Worm (Caenorhabditis elegans) whole organism, L3 larva: ENCODE results near the gene K02D10.2.

Experiments used
- R02D3.7 ChIP-seq: fragments of 150-350 bp; optimal IDR thresholded peaks from 2 replicates; lab custom pipeline; 2014; ENCODE audit warnings: missing biosample characterization, missing genetic modification characterization
- ZK546.5 ChIP-seq: sonication (generic microtip); optimal IDR thresholded peaks from 2 replicates; lab custom pipeline; 2017; ENCODE audit warnings: missing biosample characterization, missing genetic modification characterization
- aly-2 ChIP-seq: fragments of 150-350 bp; optimal IDR thresholded peaks from 2 replicates; lab custom pipeline; 2014; ENCODE audit warnings: missing biosample characterization, missing genetic modification characterization
- ama-1 ChIP-seq: fragments of 150-350 bp; optimal IDR thresholded peaks from 2 replicates; lab custom pipeline; 2018
- ceh-16 ChIP-seq: sonication (generic microtip); optimal IDR thresholded peaks from 2 replicates; lab custom pipeline; 2017; ENCODE audit warnings: missing biosample characterization, missing genetic modification characterization
- ceh-9 ChIP-seq: sonication (generic microtip); optimal IDR thresholded peaks from 2 replicates; lab custom pipeline; 2018; ENCODE audit warnings: missing biosample characterization, missing genetic modification characterization
- daf-12 ChIP-seq: fragments of 150-350 bp; optimal IDR thresholded peaks from 2 replicates; lab custom pipeline; 2014; ENCODE audit warnings: missing biosample characterization, missing genetic modification reagents, missing genetic modification characterization
- egl-27 ChIP-seq: sonication (generic microtip); optimal IDR thresholded peaks from 4 replicates; lab custom pipeline; 2017; ENCODE audit warnings: missing biosample characterization, missing genetic modification reagents, missing genetic modification characterization
- egl-5 ChIP-seq: fragments of 150-350 bp; optimal IDR thresholded peaks from 2 replicates; lab custom pipeline; 2017; ENCODE audit warnings: missing biosample characterization, missing genetic modification reagents, missing genetic modification characterization, inconsistent platforms
- elt-1 ChIP-seq: fragments of 150-350 bp; optimal IDR thresholded peaks from 2 replicates; lab custom pipeline; 2014; ENCODE audit warnings: missing biosample characterization, missing genetic modification characterization
- elt-2 ChIP-seq: sonication (generic microtip); optimal IDR thresholded peaks from 2 replicates; lab custom pipeline; 2016; ENCODE audit warnings: missing genetic modification reagents, mild to moderate bottlenecking, missing genetic modification characterization, missing compliant biosample characterization
- elt-3 ChIP-seq, 3 experiments: fragments of 150-350 bp in 1 of 3; sonication (generic microtip) in 2 of 3; optimal IDR thresholded peaks; 2 replicates in 2 of 3; 4 replicates in 1 of 3; lab custom pipeline; 2014 to 2017; ENCODE audit warnings: missing biosample characterization in 3 of 3, missing genetic modification characterization in 3 of 3
- fkh-2 ChIP-seq: fragments of 150-350 bp; optimal IDR thresholded peaks from 2 replicates; lab custom pipeline; 2014; ENCODE audit warnings: missing biosample characterization, missing genetic modification reagents, missing genetic modification characterization
- hmg-11 ChIP-seq: sonication (generic microtip); optimal IDR thresholded peaks from 2 replicates; lab custom pipeline; 2016; ENCODE audit warnings: missing genetic modification characterization, missing compliant biosample characterization
- jun-1 ChIP-seq: fragments of 150-350 bp; optimal IDR thresholded peaks from 2 replicates; lab custom pipeline; 2014; ENCODE audit warnings: missing biosample characterization, missing genetic modification reagents, missing genetic modification characterization
- lin-15B ChIP-seq: fragments of 150-350 bp; optimal IDR thresholded peaks from 2 replicates; lab custom pipeline; 2014; ENCODE audit warnings: missing biosample characterization, missing genetic modification characterization
- lin-39 ChIP-seq: fragments of 150-350 bp; optimal IDR thresholded peaks from 2 replicates; lab custom pipeline; 2018; ENCODE audit warnings: missing biosample characterization, missing genetic modification reagents, missing genetic modification characterization
- lsy-12 ChIP-seq: sonication (generic microtip); optimal IDR thresholded peaks from 2 replicates; lab custom pipeline; 2016; ENCODE audit warnings: mild to moderate bottlenecking, missing genetic modification characterization, missing compliant biosample characterization
- mdl-1 ChIP-seq: fragments of 150-350 bp; optimal IDR thresholded peaks from 2 replicates; lab custom pipeline; 2014; ENCODE audit warnings: missing biosample characterization, missing genetic modification characterization
- nfya-1 ChIP-seq: sonication (generic microtip); optimal IDR thresholded peaks from 2 replicates; lab custom pipeline; 2017; ENCODE audit warnings: missing genetic modification characterization, mild to moderate bottlenecking, missing compliant biosample characterization, antibody characterized with exemption, moderate library complexity; ENCODE audit not compliant: insufficient read depth
- nhr-11 ChIP-seq: fragments of 150-350 bp; optimal IDR thresholded peaks from 2 replicates; lab custom pipeline; 2014; ENCODE audit warnings: missing biosample characterization, missing genetic modification characterization
- nhr-12 ChIP-seq: fragments of 150-350 bp; optimal IDR thresholded peaks from 2 replicates; lab custom pipeline; 2014; ENCODE audit warnings: missing biosample characterization, missing genetic modification characterization
- nhr-23 ChIP-seq: fragments of 150-350 bp; optimal IDR thresholded peaks from 2 replicates; lab custom pipeline; 2014; ENCODE audit warnings: missing biosample characterization, missing genetic modification reagents, missing genetic modification characterization
- nhr-237 ChIP-seq: fragments of 150-350 bp; optimal IDR thresholded peaks from 2 replicates; lab custom pipeline; 2014; ENCODE audit warnings: missing biosample characterization, missing genetic modification characterization
- nhr-25 ChIP-seq: sonication (generic microtip); optimal IDR thresholded peaks from 2 replicates; lab custom pipeline; 2017; ENCODE audit warnings: missing biosample characterization, missing genetic modification characterization
- nhr-28 ChIP-seq: fragments of 150-350 bp; optimal IDR thresholded peaks from 2 replicates; lab custom pipeline; 2014; ENCODE audit warnings: missing biosample characterization, missing genetic modification characterization
- nhr-43 ChIP-seq: sonication (generic microtip); optimal IDR thresholded peaks from 2 replicates; lab custom pipeline; 2016; ENCODE audit warnings: mild to moderate bottlenecking, missing genetic modification characterization, missing compliant biosample characterization; ENCODE audit not compliant: poor library complexity, severe bottlenecking
- nhr-67 ChIP-seq: fragments of 150-350 bp; optimal IDR thresholded peaks from 2 replicates; lab custom pipeline; 2014; ENCODE audit warnings: missing biosample characterization, missing genetic modification characterization
- nhr-76 ChIP-seq: fragments of 150-350 bp; sonication (generic microtip); optimal IDR thresholded peaks from 5 replicates; lab custom pipeline; 2014; ENCODE audit warnings: missing biosample characterization, missing genetic modification characterization
- nhr-77 ChIP-seq: fragments of 150-350 bp; optimal IDR thresholded peaks from 2 replicates; lab custom pipeline; 2014; ENCODE audit warnings: missing biosample characterization, missing genetic modification characterization
- pha-4 ChIP-seq: fragments of 150-350 bp; optimal IDR thresholded peaks from 2 replicates; lab custom pipeline; 2014; ENCODE audit warnings: missing biosample characterization, missing genetic modification reagents, missing genetic modification characterization
- pqm-1 ChIP-seq: fragments of 150-350 bp; optimal IDR thresholded peaks from 2 replicates; lab custom pipeline; 2017; ENCODE audit warnings: missing biosample characterization, missing genetic modification characterization, inconsistent platforms
- sea-2 ChIP-seq: fragments of 150-350 bp; sonication (generic microtip); optimal IDR thresholded peaks from 4 replicates; lab custom pipeline; 2014; ENCODE audit warnings: missing biosample characterization, missing genetic modification reagents, missing genetic modification characterization
- snpc-4 ChIP-seq: fragments of 150-350 bp; optimal IDR thresholded peaks from 2 replicates; lab custom pipeline; 2014; ENCODE audit warnings: missing biosample characterization, missing genetic modification characterization
- tbx-2 ChIP-seq: sonication (generic microtip); optimal IDR thresholded peaks from 2 replicates; lab custom pipeline; 2016; ENCODE audit warnings: mild to moderate bottlenecking, missing genetic modification characterization, missing compliant biosample characterization
- unc-39 ChIP-seq: sonication (generic microtip); optimal IDR thresholded peaks from 4 replicates; lab custom pipeline; 2017; ENCODE audit warnings: missing biosample characterization, missing genetic modification characterization
- unc-62 ChIP-seq: fragments of 150-350 bp; sonication (generic microtip); optimal IDR thresholded peaks from 4 replicates; lab custom pipeline; 2014; ENCODE audit warnings: missing biosample characterization, missing genetic modification reagents, missing genetic modification characterization
- ztf-11 ChIP-seq: fragments of 150-350 bp; optimal IDR thresholded peaks from 2 replicates; lab custom pipeline; 2014; ENCODE audit warnings: missing biosample characterization, missing genetic modification characterization
- ztf-4 ChIP-seq: fragments of 150-350 bp; optimal IDR thresholded peaks from 2 replicates; lab custom pipeline; 2014; ENCODE audit warnings: missing biosample characterization, missing genetic modification characterization

The K02D10.2 gene

DNA sequence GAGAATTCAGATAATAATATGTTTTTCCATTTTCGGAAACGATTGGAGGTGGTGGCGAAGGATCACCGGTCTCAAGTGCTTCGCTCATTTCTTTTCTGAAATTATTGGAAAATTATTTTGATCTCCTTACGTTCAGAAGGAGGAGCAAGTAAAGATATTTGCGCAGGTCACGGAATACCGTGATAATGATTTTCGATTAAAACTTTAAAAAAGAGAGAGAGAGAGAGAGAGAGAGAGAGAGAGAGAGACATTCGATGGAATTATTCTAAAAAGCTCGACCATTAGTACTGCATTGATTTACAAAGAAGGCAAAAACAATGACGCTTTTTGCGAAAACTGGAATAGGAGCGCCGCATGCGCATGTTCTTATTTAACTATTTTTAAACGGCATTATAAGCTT lies 21.2 kb upstream of the K02D10.2 start, which contains the start of gene ztf-1:
TSS of gene ztf-1 (minus strand) at position 101 of the 400 bp plus-strand sequence.
- no peak for TF ChIP-seq egl-5 (tag; lab: Kevin White, UChicago)
- no peak for TF ChIP-seq nfya-1 (tag; lab: Kevin White, UChicago)
- TF ChIP-seq nhr-11 (tag; lab: Kevin White, UChicago) = no peak
- TF ChIP-seq sea-2 (GFP tag; lab: Kevin White, UChicago) = no peak
- TF ChIP-seq lsy-12 (tag; lab: Kevin White, UChicago) = no peak
- TF ChIP-seq ZK546.5 (tag; lab: Kevin White, UChicago) = no peak
- no peak for TF ChIP-seq daf-12 (tag; lab: Kevin White, UChicago)
- TF ChIP-seq fkh-2 (tag; lab: Kevin White, UChicago) = no peak
- no peak for TF ChIP-seq nhr-23 (tag; lab: Kevin White, UChicago)
- TF ChIP-seq elt-1 (tag; lab: Kevin White, UChicago) = no peak
- TF ChIP-seq ztf-11 (tag; lab: Kevin White, UChicago) = no peak
- TF ChIP-seq nhr-77 = no peak
- TF ChIP-seq hmg-11 (tag; lab: Kevin White, UChicago) = no peak
- no peak for TF ChIP-seq nhr-237 (tag; lab: Kevin White, UChicago)
- TF ChIP-seq nhr-12 (tag; lab: Kevin White, UChicago) = no peak
- TF ChIP-seq jun-1 (tag; lab: Kevin White, UChicago) = no peak
- no peak for TF ChIP-seq R02D3.7 (tag; lab: Kevin White, UChicago)
- no peak for TF ChIP-seq nhr-67 (tag; lab: Kevin White, UChicago)
- no peak for TF ChIP-seq pha-4 (tag; lab: Kevin White, UChicago)

DNA sequence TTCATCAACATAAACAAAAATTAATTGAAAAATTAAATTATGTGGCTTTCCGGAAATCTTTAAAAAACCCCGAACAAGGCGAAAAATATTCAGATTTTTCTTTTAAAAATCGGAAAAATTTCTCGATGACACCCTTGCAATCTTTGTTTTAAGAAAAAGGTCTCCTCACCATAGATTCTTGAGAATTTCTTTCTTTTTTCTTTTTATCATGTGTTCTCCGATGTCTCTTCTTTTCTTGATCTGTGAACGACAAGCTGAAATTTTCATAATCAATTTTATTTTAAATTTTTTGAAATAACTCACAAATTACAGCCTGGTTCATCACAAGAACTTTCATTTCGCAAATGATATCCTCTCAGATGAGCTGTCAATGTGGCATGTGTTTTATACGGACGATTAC lies 20.2 kb upstream of the K02D10.2 start, which contains the start of the genes zfp-1 and F54F2.14:
TSS of gene zfp-1 (plus strand) at position 301 of the 400 bp plus-strand sequence.
TSS of gene F54F2.14 (plus strand) at position 312 of the 400 bp plus-strand sequence.
- TF ChIP-seq ama-1 (lab: Kevin White, UChicago) (no peak), ceh-16 (tag; lab: Kevin White, UChicago) (no peak), jun-1 (tag; lab: Kevin White, UChicago) (no peak), daf-12 (tag; lab: Kevin White, UChicago) (no peak), lin-15B (no peak), ztf-11 (tag; lab: Kevin White, UChicago) (no peak), pqm-1 (tag; lab: Kevin White, UChicago) (no peak)

DNA sequence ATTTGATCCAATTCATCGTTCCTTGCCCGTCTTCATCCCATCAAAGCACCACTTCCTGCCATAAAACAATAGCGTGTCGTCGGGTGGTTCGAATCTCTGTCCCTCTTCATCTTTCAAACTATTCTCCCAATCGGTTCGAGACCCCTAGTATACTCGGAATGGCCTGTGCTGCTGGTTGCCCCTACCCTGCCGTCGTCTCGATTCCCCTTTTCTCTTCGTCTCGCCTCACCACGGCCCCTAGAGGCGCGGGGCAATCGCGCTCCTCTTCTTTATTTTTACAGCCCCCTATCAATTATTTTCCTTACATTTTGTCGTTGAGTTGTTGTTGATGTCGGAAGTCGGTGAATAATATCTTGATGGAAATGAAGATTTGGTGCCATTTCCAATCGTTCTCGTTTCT lies 17.6 kb upstream of the K02D10.2 start:
- TF ChIP-seq lin-15B = peak; percentile 17
- no peak for TF ChIP-seq daf-12 (tag; lab: Kevin White, UChicago)
- TF ChIP-seq lsy-12 (tag; lab: Kevin White, UChicago) = no peak
- no peak for TF ChIP-seq mdl-1 (tag; lab: Kevin White, UChicago)
- TF ChIP-seq ceh-16 (tag; lab: Kevin White, UChicago) = no peak
- no peak for TF ChIP-seq ceh-9 (tag; lab: Kevin White, UChicago)
- TF ChIP-seq ztf-4 (tag; lab: Kevin White, UChicago) = no peak
- TF ChIP-seq elt-1 (tag; lab: Kevin White, UChicago) = no peak
- TF ChIP-seq unc-39 = no peak
- TF ChIP-seq egl-5 (tag; lab: Kevin White, UChicago) = peak; percentile 32
- TF ChIP-seq elt-2 (tag; lab: Kevin White, UChicago) = no peak
- TF ChIP-seq nhr-11 (tag; lab: Kevin White, UChicago) = no peak
- no peak for TF ChIP-seq pha-4 (tag; lab: Kevin White, UChicago)
- no peak for TF ChIP-seq nhr-25 (tag; lab: Kevin White, UChicago)
- TF ChIP-seq nhr-76 (tag; lab: Kevin White, UChicago) = no peak
- no peak for TF ChIP-seq ZK546.5 (tag; lab: Kevin White, UChicago)
- TF ChIP-seq jun-1 (tag; lab: Kevin White, UChicago) = no peak
- no peak for TF ChIP-seq nhr-77
- no peak for TF ChIP-seq elt-3 (tag; optimal IDR thresholded peaks at IDR 0.05; lab: Kevin White, UChicago)
- TF ChIP-seq hmg-11 (tag; lab: Kevin White, UChicago) = peak; percentile 40
- no peak for TF ChIP-seq egl-27 (tag; lab: Kevin White, UChicago)
- peak; percentile 73 for TF ChIP-seq lin-39
- no peak for TF ChIP-seq aly-2 (tag; lab: Kevin White, UChicago)
- TF ChIP-seq nfya-1 (tag; lab: Kevin White, UChicago) = peak; percentile 25
- TF ChIP-seq ama-1 (lab: Kevin White, UChicago) = no peak

DNA sequence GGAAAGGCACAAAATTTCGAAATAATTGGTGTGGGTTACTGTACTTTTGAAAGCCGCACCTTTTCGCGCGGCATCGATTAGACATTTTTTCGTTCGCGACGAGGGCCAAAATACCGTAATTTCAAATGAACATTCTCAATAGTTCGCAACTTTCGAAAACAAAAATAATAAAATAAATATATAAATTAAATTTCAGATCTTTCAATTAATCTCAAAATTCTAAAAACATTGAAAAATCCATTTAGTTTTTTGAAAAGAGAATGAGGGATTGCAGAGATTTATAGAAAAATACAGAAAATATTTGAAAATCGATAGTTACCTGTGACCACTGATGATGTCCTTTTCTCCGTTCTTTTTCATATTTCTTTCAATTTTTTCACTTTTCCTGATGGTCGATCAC lies 15.0 kb upstream of the K02D10.2 start, which contains the start of gene K02D10.8:
TSS of gene K02D10.8 (plus strand) at position 301 of the 400 bp plus-strand sequence.
- TF ChIP-seq nhr-43 (tag; lab: Kevin White, UChicago) (no peak), nhr-12 (tag; lab: Kevin White, UChicago) (no peak), ztf-4 (tag; lab: Kevin White, UChicago) (no peak), elt-1 (tag; lab: Kevin White, UChicago) (no peak), lin-15B (no peak), snpc-4 (tag; lab: Kevin White, UChicago) (no peak), elt-2 (tag; lab: Kevin White, UChicago) (no peak), R02D3.7 (tag; lab: Kevin White, UChicago) (no peak), unc-39 (no peak), nhr-76 (tag; lab: Kevin White, UChicago) (no peak), tbx-2 (no peak), ceh-9 (tag; lab: Kevin White, UChicago) (no peak), pqm-1 (tag; lab: Kevin White, UChicago) (no peak), unc-62 (GFP tag; lab: Kevin White, UChicago) (no peak), nhr-28 (tag; lab: Kevin White, UChicago) (no peak), ztf-11 (tag; lab: Kevin White, UChicago) (no peak), fkh-2 (tag; lab: Kevin White, UChicago) (no peak), pha-4 (tag; lab: Kevin White, UChicago) (no peak)
